Worm (Caenorhabditis elegans) whole organism, young adult: ENCODE measurements around the gene T13F2.2.

Experiments
- B0035.1 ChIP-seq: sonication (generic microtip); optimal IDR thresholded peaks from 2 replicates; lab custom pipeline; 2016; ENCODE audit warnings: missing genetic modification characterization, mild to moderate bottlenecking, missing compliant biosample characterization, missing genotype, missing genetic modification reagents
- C06A6.2 ChIP-seq: fragments of 200-800 bp; sonication (Bioruptor generic); conservative IDR thresholded peaks from 2 replicates; pipeline ENCODE4 v1.3.6; 2022; ENCODE audit warnings: missing genetic modification characterization, missing compliant biosample characterization
- F39B2.1 ChIP-seq: fragments of 200-800 bp; sonication (Bioruptor generic); IDR thresholded peaks from 2 replicates; pipeline ENCODE4 v1.3.6; 2022; ENCODE audit warnings: missing genetic modification reagents, missing genetic modification characterization, missing compliant biosample characterization
- K11D2.4 ChIP-seq: fragments of 200-800 bp; sonication (Bioruptor generic); IDR thresholded peaks from 2 replicates; pipeline ENCODE4 v1.3.6; 2022; ENCODE audit warnings: missing genetic modification reagents, missing genetic modification characterization, missing compliant biosample characterization
- Y56A3A.18 ChIP-seq: fragments of 200-800 bp; sonication (Bioruptor generic); IDR thresholded peaks from 2 replicates; pipeline ENCODE4 v1.3.6; 2022; ENCODE audit warnings: missing genetic modification reagents, missing genetic modification characterization, missing compliant biosample characterization
- Y79H2A.3 ChIP-seq: fragments of 200-800 bp; sonication (Bioruptor generic); conservative IDR thresholded peaks from 2 replicates; pipeline ENCODE4 v1.3.6; 2022; ENCODE audit warnings: missing genetic modification reagents, missing genetic modification characterization, missing compliant biosample characterization
- Y95B8A.8 ChIP-seq: fragments of 200-800 bp; sonication (Bioruptor generic); IDR thresholded peaks from 2 replicates; pipeline ENCODE4 v1.3.6; 2022; ENCODE audit warnings: missing genetic modification reagents, missing genetic modification characterization, missing compliant biosample characterization
- aptf-2 ChIP-seq: fragments of 200-800 bp; sonication (Bioruptor generic); conservative IDR thresholded peaks from 2 replicates; pipeline ENCODE4 v1.3.6; 2022; ENCODE audit warnings: missing genetic modification reagents, missing genetic modification characterization, missing compliant biosample characterization
- aptf-3 ChIP-seq: fragments of 200-800 bp; sonication (Bioruptor generic); IDR thresholded peaks from 2 replicates; pipeline ENCODE4 v1.3.6; 2022; ENCODE audit warnings: missing genetic modification characterization, missing compliant biosample characterization
- athp-1 ChIP-seq: sonication (generic microtip); optimal IDR thresholded peaks from 2 replicates; lab custom pipeline; 2017; ENCODE audit warnings: mild to moderate bottlenecking, missing genetic modification characterization, missing compliant biosample characterization
- attf-6 ChIP-seq: fragments of 200-800 bp; sonication (Bioruptor generic); IDR thresholded peaks from 2 replicates; pipeline ENCODE4 v1.3.6; 2022; ENCODE audit warnings: missing genetic modification reagents, missing genetic modification characterization, missing compliant biosample characterization
- ccch-3 ChIP-seq: fragments of 200-800 bp; sonication (Bioruptor generic); optimal IDR thresholded peaks from 2 replicates; lab custom pipeline; 2018; ENCODE audit warnings: mild to moderate bottlenecking, missing genetic modification characterization, missing compliant biosample characterization
- ceh-58 ChIP-seq: fragments of 200-800 bp; sonication (Bioruptor generic); IDR thresholded peaks from 2 replicates; pipeline ENCODE4 v1.3.6; 2022; ENCODE audit warnings: missing genetic modification characterization, missing compliant biosample characterization
- ceh-79 ChIP-seq: sonication (generic microtip); optimal IDR thresholded peaks from 2 replicates; lab custom pipeline; 2017; ENCODE audit warnings: mild to moderate bottlenecking, missing genetic modification characterization, missing compliant biosample characterization
- ceh-91 ChIP-seq: fragments of 200-800 bp; sonication (Bioruptor generic); IDR thresholded peaks from 2 replicates; pipeline ENCODE4 v1.3.6; 2022; ENCODE audit warnings: missing genetic modification reagents, missing genetic modification characterization, missing compliant biosample characterization
- dpff-1 ChIP-seq: sonication (generic microtip); optimal IDR thresholded peaks from 2 replicates; lab custom pipeline; 2017; ENCODE audit warnings: mild to moderate bottlenecking, missing genetic modification characterization, missing compliant biosample characterization
- efl-1 ChIP-seq: fragments of 150-350 bp; optimal IDR thresholded peaks from 2 replicates; lab custom pipeline; 2014; ENCODE audit warnings: missing biosample characterization, missing genetic modification reagents, missing genetic modification characterization
- egl-18 ChIP-seq: fragments of 200-800 bp; sonication (Bioruptor generic); IDR thresholded peaks from 2 replicates; pipeline ENCODE4 v1.3.6; 2022; ENCODE audit warnings: missing genetic modification reagents, missing genetic modification characterization, missing compliant biosample characterization
- egrh-3 ChIP-seq: fragments of 200-800 bp; sonication (Bioruptor generic); IDR thresholded peaks from 2 replicates; pipeline ENCODE4 v1.3.6; 2022; ENCODE audit warnings: missing genetic modification reagents, missing genetic modification characterization, missing compliant biosample characterization
- fkh-3 ChIP-seq: sonication (generic microtip); optimal IDR thresholded peaks from 2 replicates; lab custom pipeline; 2016; ENCODE audit warnings: mild to moderate bottlenecking, missing genetic modification characterization, missing compliant biosample characterization
- him-1 ChIP-seq: sonication (generic microtip); optimal IDR thresholded peaks from 2 replicates; lab custom pipeline; 2016; ENCODE audit warnings: missing genotype, missing genetic modification reagents, missing genetic modification characterization, missing compliant biosample characterization
- hlh-26 ChIP-seq: fragments of 200-800 bp; sonication (Bioruptor generic); conservative IDR thresholded peaks from 2 replicates; pipeline ENCODE4 v1.3.6; 2022; ENCODE audit warnings: missing genetic modification reagents, missing genetic modification characterization, missing compliant biosample characterization
- hsf-1 ChIP-seq: fragments of 200-800 bp; sonication (Bioruptor generic); IDR thresholded peaks from 2 replicates; pipeline ENCODE4 v1.3.6; 2022; ENCODE audit warnings: missing genetic modification reagents, missing genetic modification characterization, missing compliant biosample characterization
- lag-1 ChIP-seq: fragments of 200-800 bp; sonication (Bioruptor generic); IDR thresholded peaks from 2 replicates; pipeline ENCODE4 v1.3.6; 2022; ENCODE audit warnings: missing genetic modification reagents, missing genetic modification characterization, missing compliant biosample characterization
- let-526 ChIP-seq: fragments of 200-800 bp; sonication (Bioruptor generic); IDR thresholded peaks from 2 replicates; pipeline ENCODE4 v1.3.6; 2022; ENCODE audit warnings: missing genetic modification reagents, missing genetic modification characterization, missing compliant biosample characterization
- let-607 ChIP-seq, 2 experiments: fragments of 200-800 bp in 1 of 2; sonication (Bioruptor generic) in 1 of 2; sonication (generic microtip) in 1 of 2; optimal IDR thresholded peaks; 2 replicates each; lab custom pipeline; 2016 to 2018; ENCODE audit warnings: mild to moderate bottlenecking in 2 of 2, missing compliant biosample characterization in 2 of 2, missing genetic modification characterization in 2 of 2, moderate library complexity in 2 of 2, missing genotype in 1 of 2
- lin-35 ChIP-seq, 3 experiments: fragments of 150-350 bp in 2 of 3; sonication (generic microtip) in 1 of 3; optimal IDR thresholded peaks; 2 replicates each; lab custom pipeline; 2014 to 2018; ENCODE audit warnings: missing biosample characterization in 3 of 3, missing genetic modification characterization in 3 of 3, missing genetic modification reagents in 3 of 3
- lsl-1 ChIP-seq: fragments of 200-800 bp; sonication (Bioruptor generic); optimal IDR thresholded peaks from 2 replicates; lab custom pipeline; 2018; ENCODE audit warnings: mild to moderate bottlenecking, missing genetic modification characterization, moderate library complexity, missing compliant biosample characterization
- madf-10 ChIP-seq: sonication (generic microtip); optimal IDR thresholded peaks from 2 replicates; lab custom pipeline; 2016; ENCODE audit warnings: mild to moderate bottlenecking, missing genetic modification characterization, missing compliant biosample characterization
- mxl-1 ChIP-seq: sonication (generic microtip); optimal IDR thresholded peaks from 2 replicates; lab custom pipeline; 2016; ENCODE audit warnings: missing genetic modification characterization, missing compliant biosample characterization
- nfya-1 ChIP-seq: sonication (generic microtip); optimal IDR thresholded peaks from 2 replicates; lab custom pipeline; 2017; ENCODE audit warnings: antibody characterized with exemption, missing compliant biosample characterization, missing genetic modification characterization, borderline replicate concordance; ENCODE audit not compliant: insufficient read depth
- nfya-2 ChIP-seq: fragments of 200-800 bp; sonication (Bioruptor generic); IDR thresholded peaks from 2 replicates; pipeline ENCODE4 v1.3.6; 2022; ENCODE audit warnings: missing genetic modification reagents, missing genetic modification characterization, missing compliant biosample characterization
- nfyb-1 ChIP-seq: fragments of 200-800 bp; sonication (Bioruptor generic); IDR thresholded peaks from 2 replicates; pipeline ENCODE4 v1.3.6; 2022; ENCODE audit warnings: missing genetic modification reagents, missing genetic modification characterization, missing compliant biosample characterization
- nhr-179 ChIP-seq: sonication (generic microtip); optimal IDR thresholded peaks from 2 replicates; lab custom pipeline; 2016; ENCODE audit warnings: mild to moderate bottlenecking, missing genetic modification characterization, missing compliant biosample characterization
- nhr-27 ChIP-seq: fragments of 200-800 bp; sonication (Bioruptor generic); optimal IDR thresholded peaks from 2 replicates; lab custom pipeline; 2018; ENCODE audit warnings: mild to moderate bottlenecking, missing genetic modification characterization, moderate library complexity, missing compliant biosample characterization
- nhr-80 ChIP-seq: sonication (generic microtip); optimal IDR thresholded peaks from 2 replicates; lab custom pipeline; 2016; ENCODE audit warnings: missing genetic modification characterization, missing compliant biosample characterization
- pbrm-1 ChIP-seq: fragments of 200-800 bp; sonication (Bioruptor generic); IDR thresholded peaks from 2 replicates; pipeline ENCODE4 v1.3.6; 2022; ENCODE audit warnings: missing genetic modification reagents, missing genetic modification characterization, missing compliant biosample characterization
- repo-1 ChIP-seq: sonication (generic microtip); optimal IDR thresholded peaks from 2 replicates; lab custom pipeline; 2017; ENCODE audit warnings: mild to moderate bottlenecking, missing genetic modification characterization, missing compliant biosample characterization
- rpc-1 ChIP-seq, 2 experiments: fragments of 150-350 bp in 1 of 2; sonication (generic microtip) in 1 of 2; optimal IDR thresholded peaks; 2 replicates each; lab custom pipeline; 2014 to 2018; ENCODE audit warnings: missing biosample characterization in 1 of 2, missing genetic modification characterization in 1 of 2, missing genetic modification reagents in 1 of 2, missing genotype in 1 of 2
- sdz-38 ChIP-seq: sonication (generic microtip); optimal IDR thresholded peaks from 2 replicates; lab custom pipeline; 2016; ENCODE audit warnings: missing genotype, missing genetic modification characterization, missing compliant biosample characterization
- sea-2 ChIP-seq: fragments of 200-800 bp; sonication (Bioruptor generic); IDR thresholded peaks from 2 replicates; pipeline ENCODE4 v1.3.6; 2022; ENCODE audit warnings: missing genetic modification characterization, missing compliant biosample characterization
- snpc-3.4 ChIP-seq: sonication (generic microtip); optimal IDR thresholded peaks from 2 replicates; lab custom pipeline; 2017; ENCODE audit warnings: missing genetic modification characterization, mild to moderate bottlenecking, missing compliant biosample characterization, antibody characterized with exemption, moderate library complexity, missing genotype, missing genetic modification reagents
- tlf-1 ChIP-seq: fragments of 200-800 bp; sonication (Bioruptor generic); optimal IDR thresholded peaks from 2 replicates; lab custom pipeline; 2018; ENCODE audit warnings: mild to moderate bottlenecking, missing genetic modification characterization, missing compliant biosample characterization
- unc-130 ChIP-seq: sonication (generic microtip); optimal IDR thresholded peaks from 2 replicates; lab custom pipeline; 2016; ENCODE audit warnings: missing genetic modification reagents, missing genetic modification characterization, missing compliant biosample characterization
- xnd-1 ChIP-seq: sonication (generic microtip); optimal IDR thresholded peaks from 2 replicates; lab custom pipeline; 2016; ENCODE audit warnings: missing genotype, missing genetic modification reagents, missing genetic modification characterization, missing compliant biosample characterization
- ztf-26 ChIP-seq: sonication (generic microtip); optimal IDR thresholded peaks from 2 replicates; lab custom pipeline; 2017; ENCODE audit warnings: missing genetic modification characterization, missing compliant biosample characterization
- ztf-6 ChIP-seq: fragments of 200-800 bp; sonication (Bioruptor generic); IDR thresholded peaks from 2 replicates; pipeline ENCODE4 v1.3.6; 2022; ENCODE audit warnings: missing genetic modification reagents, missing genetic modification characterization, missing compliant biosample characterization

Gene T13F2.2

DNA sequence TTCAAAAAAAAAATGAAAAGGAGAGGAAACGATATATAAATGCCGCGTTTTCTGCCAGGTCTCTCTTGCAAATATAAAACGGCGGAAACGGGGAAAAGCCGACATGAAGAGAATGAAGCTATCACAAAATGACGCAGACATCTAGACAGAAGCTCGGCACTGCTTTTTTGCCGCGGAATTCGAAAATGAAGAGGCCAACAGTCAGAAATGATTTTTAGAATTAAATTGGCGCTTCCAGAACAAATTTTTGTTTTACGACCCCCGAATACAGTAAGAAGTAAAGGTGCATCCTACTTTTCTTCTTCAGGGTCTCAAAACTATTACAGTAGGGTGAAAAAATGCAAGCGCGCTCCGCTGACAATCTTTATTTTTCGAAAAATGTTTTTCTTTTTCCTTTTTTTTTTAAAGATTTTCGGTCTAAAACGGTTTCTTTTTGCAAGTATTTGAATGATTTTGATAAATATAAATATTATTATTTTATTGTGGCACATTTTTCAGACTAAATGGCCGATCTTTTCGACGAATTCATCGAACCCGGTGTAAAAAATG lies 28.1 kb upstream of the T13F2.2 start, which contains the start of gene mtr-4 (continued):
- TF ChIP-seq ceh-58 (GFP tag; lab: Robert Waterston, UW) (no peak), C06A6.2 (GFP tag; lab: Robert Waterston, UW) (no peak), F39B2.1 (no peak), sea-2 (GFP tag; lab: Robert Waterston, UW) (no peak), sdz-38 (tag; lab: Kevin White, UChicago) (no peak), efl-1 (GFP tag; lab: Kevin White, UChicago) (peak; percentile 74), aptf-2 (no peak), hlh-26 (GFP tag; lab: Robert Waterston, UW) (no peak), nfya-2 (GFP tag; lab: Robert Waterston, UW) (no peak), pbrm-1 (GFP tag; lab: Robert Waterston, UW) (peak; percentile 53; the same call in 1 of the 2 replicates), unc-130 (no peak), Y79H2A.3 (GFP tag; lab: Robert Waterston, UW) (no peak), athp-1 (tag; lab: Kevin White, UChicago) (peak; percentile 34), xnd-1 (tag; lab: Kevin White, UChicago) (peak; percentile 93), egl-18 (GFP tag; lab: Robert Waterston, UW) (no peak), Y56A3A.18 (GFP tag; lab: Robert Waterston, UW) (no peak), ztf-26 (tag; lab: Kevin White, UChicago) (no peak), lsl-1 (GFP tag; lab: Kevin White, UChicago) (peak; percentile 98), nhr-179 (tag; lab: Kevin White, UChicago) (no peak), snpc-3.4 (tag; lab: Kevin White, UChicago) (peak; percentile 27), ceh-91 (peak; percentile 77), rpc-1 (optimal IDR thresholded peaks at IDR 0.05; lab: Kevin White, UChicago) (no peak), rpc-1 (tag; optimal IDR thresholded peaks at IDR 0.05; lab: Kevin White, UChicago) (no peak), egrh-3 (GFP tag; lab: Robert Waterston, UW) (no peak), repo-1 (tag; lab: Kevin White, UChicago) (no peak), him-1 (tag; lab: Kevin White, UChicago) (no peak), nhr-27 (tag; lab: Kevin White, UChicago) (no peak), B0035.1 (tag; lab: Kevin White, UChicago) (no peak), Y95B8A.8 (GFP tag; lab: Robert Waterston, UW) (0 out of 2 replicates have a peak, but pooled peaks have one; percentile 74), lag-1 (GFP tag; lab: Robert Waterston, UW) (no peak), mxl-1 (tag; lab: Kevin White, UChicago) (no peak), fkh-3 (tag; lab: Kevin White, UChicago) (no peak), ccch-3 (no peak), lin-35 (GFP tag; optimal IDR thresholded peaks at IDR 0.05; lab: Kevin White, UChicago) (no peak), hsf-1 (GFP tag; lab: Robert Waterston, UW) (peak; percentile 72), nfyb-1 (GFP tag; lab: Robert Waterston, UW) (no peak), aptf-3 (GFP tag; lab: Robert Waterston, UW) (no peak), tlf-1 (GFP tag; lab: Kevin White, UChicago) (no peak), let-607 (tag; optimal IDR thresholded peaks at IDR 0.05; lab: Kevin White, UChicago) (no peak), let-526 (GFP tag; lab: Robert Waterston, UW) (no peak), dpff-1 (no peak), K11D2.4 (GFP tag; lab: Robert Waterston, UW) (no peak), nfya-1 (tag; lab: Kevin White, UChicago) (no peak), ceh-79 (tag; lab: Kevin White, UChicago) (no peak), attf-6 (GFP tag; lab: Robert Waterston, UW) (0 out of 2 replicates have a peak, but pooled peaks have one; percentile 17), madf-10 (no peak), nhr-80 (tag; lab: Kevin White, UChicago) (peak; percentile 69), ztf-6 (GFP tag; lab: Robert Waterston, UW) (no peak)
